Worm (Caenorhabditis elegans): Measurements from ENCODE around the gene C07B5.2.

The C07B5.2 gene

ce11 chrX:9494661-9495060 lies 22.3 kb downstream of the C07B5.2 start:
- no peak for TF ChIP-seq nhr-43 (tag; optimal IDR thresholded peaks at IDR 0.05; ENCODE audit: poor library complexity, severe bottlenecking)

ce11 chrX:9491439-9491838 lies 25.6 kb downstream of the C07B5.2 start:
- TF ChIP-seq nhr-25 (tag; optimal IDR thresholded peaks at IDR 0.05) (peak; percentile 51), ceh-28 (tag; optimal IDR thresholded peaks at IDR 0.05) (no peak), nhr-23 (tag; optimal IDR thresholded peaks at IDR 0.05) (peak; percentile 44)

- TF ChIP-seq aly-2 (tag; optimal IDR thresholded peaks at IDR 0.05) (no peak), nfya-1 (tag; optimal IDR thresholded peaks at IDR 0.05; ENCODE audit: insufficient read depth) (peak; percentile 7), fkh-2 (tag; optimal IDR thresholded peaks at IDR 0.05) (no peak)
These were observed 27.4 kb downstream of the C07B5.2 start for ce11 chrX:9489578-9489977.

- TF ChIP-seq egl-27 (tag; optimal IDR thresholded peaks at IDR 0.05), result no peak
- no peak for TF ChIP-seq ztf-4 (tag; optimal IDR thresholded peaks at IDR 0.05)
- no peak for TF ChIP-seq nhr-67 (tag; optimal IDR thresholded peaks at IDR 0.05)
- no peak for TF ChIP-seq pha-4 (tag; optimal IDR thresholded peaks at IDR 0.05)
- no peak for TF ChIP-seq nhr-25 (tag; optimal IDR thresholded peaks at IDR 0.05)
- TF ChIP-seq aly-2 (tag; optimal IDR thresholded peaks at IDR 0.05), result no peak
- no peak for TF ChIP-seq snpc-4 (tag; optimal IDR thresholded peaks at IDR 0.05)
- no peak for TF ChIP-seq nhr-77 (tag; optimal IDR thresholded peaks at IDR 0.05)
- no peak for TF ChIP-seq mml-1 (tag; optimal IDR thresholded peaks at IDR 0.05)
- no peak for TF ChIP-seq nhr-43 (tag; optimal IDR thresholded peaks at IDR 0.05; ENCODE audit: poor library complexity, severe bottlenecking)
- TF ChIP-seq zag-1 (tag; optimal IDR thresholded peaks at IDR 0.05), result no peak
- TF ChIP-seq nhr-23 (tag; optimal IDR thresholded peaks at IDR 0.05), result no peak
- no peak for TF ChIP-seq daf-12 (tag; optimal IDR thresholded peaks at IDR 0.05)
- no peak for TF ChIP-seq pqm-1 (tag; optimal IDR thresholded peaks at IDR 0.05)
- TF ChIP-seq lin-15B (tag; optimal IDR thresholded peaks at IDR 0.05), result no peak
- TF ChIP-seq unc-39 (tag; optimal IDR thresholded peaks at IDR 0.05), result no peak
These were observed 30.8 kb downstream of the C07B5.2 start for ce11 chrX:9486160-9486559.

- TF ChIP-seq nhr-25 (tag; optimal IDR thresholded peaks at IDR 0.05) (no peak), pha-4 (tag; optimal IDR thresholded peaks at IDR 0.05) (peak; percentile 19), egl-5 (tag; optimal IDR thresholded peaks at IDR 0.05) (peak; percentile 91)
These were observed 33.3 kb downstream of the C07B5.2 start for ce11 chrX:9483754-9484153.

- TF ChIP-seq nhr-237 (tag; optimal IDR thresholded peaks at IDR 0.05), result no peak
- no peak for TF ChIP-seq sea-2 (GFP tag; optimal IDR thresholded peaks at IDR 0.05)
These were observed 40.3 kb downstream of the C07B5.2 start for ce11 chrX:9476752-9477151.

- TF ChIP-seq unc-62 (GFP tag; optimal IDR thresholded peaks at IDR 0.05) (no peak), elt-2 (tag; optimal IDR thresholded peaks at IDR 0.05) (no peak), nhr-76 (tag; optimal IDR thresholded peaks at IDR 0.05) (no peak), mml-1 (tag; optimal IDR thresholded peaks at IDR 0.05) (no peak), hmg-11 (tag; optimal IDR thresholded peaks at IDR 0.05) (no peak), egl-5 (tag; optimal IDR thresholded peaks at IDR 0.05) (no peak), R02D3.7 (tag; optimal IDR thresholded peaks at IDR 0.05) (no peak), elt-1 (tag; optimal IDR thresholded peaks at IDR 0.05) (no peak), ceh-16 (tag; optimal IDR thresholded peaks at IDR 0.05) (no peak), lin-15B (tag; optimal IDR thresholded peaks at IDR 0.05) (no peak), nhr-12 (tag; optimal IDR thresholded peaks at IDR 0.05) (no peak), jun-1 (tag; optimal IDR thresholded peaks at IDR 0.05) (no peak), daf-12 (tag; optimal IDR thresholded peaks at IDR 0.05) (no peak), fos-1 (tag; optimal IDR thresholded peaks at IDR 0.05) (no peak), ztf-4 (tag; optimal IDR thresholded peaks at IDR 0.05) (no peak)
These were observed 44.8 kb downstream of the C07B5.2 start, which contains the start of gene gap-2 for ce11 chrX:9472170-9472569. Gene gap-2 (plus strand): TSS chrX:9472470.
